Worm (Caenorhabditis elegans): ENCODE results near the gene C03B1.4.

The C03B1.4 gene

DNA sequence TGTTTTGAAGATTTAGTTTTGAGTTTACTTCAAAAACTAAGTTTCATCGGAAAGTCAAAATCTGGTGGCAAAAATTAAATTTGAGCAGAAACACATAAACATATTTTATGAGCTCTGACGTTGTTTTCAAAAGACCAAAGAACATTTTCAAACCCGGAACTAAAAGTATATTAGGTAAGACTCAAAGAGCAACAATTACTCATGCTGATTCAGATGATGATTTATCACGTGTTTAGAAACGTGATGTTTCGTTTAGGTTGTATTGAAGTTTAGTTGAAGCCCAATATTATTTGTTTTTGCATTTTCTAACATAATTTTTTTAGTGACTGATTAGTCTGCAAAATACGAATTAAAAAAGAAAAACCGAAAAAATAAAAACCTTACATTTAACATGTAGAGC is 10.5 kb upstream of the C03B1.4 start:
- TF ChIP-seq unc-62 (GFP tag; optimal IDR thresholded peaks at IDR 0.05): no peak

DNA sequence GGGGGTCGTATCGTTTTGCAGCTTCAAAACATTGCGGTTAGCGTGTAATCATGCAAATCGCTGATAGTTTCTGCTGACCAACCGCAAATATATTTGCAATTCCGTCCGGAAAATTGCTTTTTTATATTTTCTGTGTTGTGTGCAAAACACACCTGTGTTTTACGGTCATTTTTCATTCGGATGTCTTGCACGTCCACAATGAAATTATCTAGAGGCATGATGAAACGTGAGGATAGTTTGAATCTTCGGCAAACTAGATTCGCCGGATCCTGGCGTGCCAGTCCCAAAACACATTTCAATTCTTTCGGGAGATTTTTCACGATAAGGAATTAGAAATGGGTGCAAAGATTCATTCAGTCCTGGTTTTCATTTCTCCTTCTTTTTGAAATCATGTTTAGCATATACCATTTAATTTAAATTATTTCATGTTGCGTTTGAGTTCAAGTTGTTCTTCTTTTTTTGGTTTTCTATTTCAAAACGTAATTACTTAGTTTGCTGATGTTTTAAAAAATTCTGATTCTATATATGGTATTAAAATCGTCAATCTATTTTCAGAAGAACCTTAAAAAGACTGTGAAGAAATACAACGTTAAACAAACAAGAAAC is 9.2 kb upstream of the C03B1.4 start, which contains the start of gene C03B1.5:
Gene C03B1.5, plus strand, starts transcription at position 556 of the 606 bp plus-strand sequence.
- TF ChIP-seq unc-62 (GFP tag; optimal IDR thresholded peaks at IDR 0.05): no peak

DNA sequence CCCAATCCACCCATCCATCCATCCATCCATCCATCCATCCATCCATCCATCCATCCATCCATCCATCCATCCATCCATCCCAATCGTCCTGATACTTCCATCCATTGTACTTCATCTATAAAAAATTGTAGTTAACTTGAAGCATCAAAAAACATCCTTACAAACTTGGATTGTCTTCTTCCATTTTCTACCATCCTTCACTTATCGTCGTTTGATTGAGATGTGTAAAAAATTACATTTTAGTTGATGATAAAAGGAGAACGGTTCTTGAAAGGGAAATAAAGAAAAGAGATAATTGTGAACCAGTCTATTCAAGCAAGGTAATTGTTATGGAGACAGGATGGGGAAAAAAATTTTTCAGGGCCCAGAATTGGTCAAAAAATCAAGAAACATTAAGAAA is 6.5 kb upstream of the C03B1.4 start, which contains the start of gene C03B1.10:
Gene C03B1.10, minus strand, starts transcription at position 101 of the 400 bp plus-strand sequence.
- TF ChIP-seq unc-62 (GFP tag; optimal IDR thresholded peaks at IDR 0.05): no peak

DNA sequence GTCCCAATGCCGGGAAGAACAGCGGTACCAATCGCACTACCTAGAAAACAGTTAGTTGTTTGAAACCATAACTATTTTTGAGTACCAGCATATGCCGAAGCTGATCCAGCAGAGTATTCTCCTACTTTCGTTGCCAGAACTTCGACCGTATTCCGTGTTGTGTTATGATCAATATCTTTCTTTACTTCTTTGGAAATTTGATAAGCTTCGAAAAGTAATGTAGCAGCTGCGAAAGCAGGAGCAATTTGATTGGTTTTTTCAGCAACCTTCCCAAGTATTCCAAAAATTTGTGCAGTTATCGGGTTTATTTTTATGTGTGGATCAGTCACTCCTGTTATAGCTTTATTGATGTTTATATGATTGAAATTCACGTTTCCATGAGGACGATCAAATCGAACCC is 4.2 kb upstream of the C03B1.4 start:
- TF ChIP-seq unc-62 (GFP tag; optimal IDR thresholded peaks at IDR 0.05): no peak

DNA sequence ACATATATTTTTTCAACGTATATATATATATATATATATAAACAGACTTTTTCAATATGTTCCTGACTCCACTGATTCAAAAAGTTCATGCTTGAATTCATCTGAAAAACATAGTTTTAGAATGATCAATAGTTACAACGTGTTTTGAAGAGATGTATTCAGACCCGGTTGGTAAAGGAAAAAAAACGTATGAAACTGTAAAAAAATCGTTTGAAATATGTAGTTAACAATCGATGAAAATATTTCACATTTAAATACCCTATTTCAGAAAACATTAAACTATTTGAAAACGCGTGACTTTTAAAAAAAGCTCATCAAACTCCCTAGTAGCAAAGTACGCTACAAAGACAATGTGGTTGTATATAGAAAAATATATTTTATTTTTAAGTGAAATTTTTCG is 3.6 kb upstream of the C03B1.4 start, which contains the start of gene C03B1.14:
Gene C03B1.14, minus strand, starts transcription at position 101 of the 400 bp plus-strand sequence.
- no peak for TF ChIP-seq unc-62 (GFP tag; optimal IDR thresholded peaks at IDR 0.05)

DNA sequence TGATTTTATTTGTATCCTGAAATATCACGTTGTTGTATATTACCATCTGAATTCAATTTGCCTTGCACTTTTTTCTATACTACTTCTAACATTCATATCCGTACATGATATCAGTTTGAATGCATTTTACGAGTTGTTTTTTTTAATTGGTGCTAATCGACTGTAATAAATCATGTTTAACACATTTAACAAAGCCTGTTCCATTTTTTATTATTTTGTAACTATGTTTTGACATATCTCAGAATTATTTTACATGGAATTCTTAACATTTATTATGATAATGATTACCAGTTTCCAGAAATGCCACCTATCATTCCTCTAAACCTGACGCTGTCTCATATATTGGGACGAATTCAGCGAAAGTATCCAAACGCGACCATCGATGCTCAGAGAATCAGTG is 1.4 kb downstream of the C03B1.4 start, which contains the start of gene C03B1.3:
Gene C03B1.3, plus strand, starts transcription at position 301 of the 400 bp plus-strand sequence.
- no peak for TF ChIP-seq unc-62 (GFP tag; optimal IDR thresholded peaks at IDR 0.05)

DNA sequence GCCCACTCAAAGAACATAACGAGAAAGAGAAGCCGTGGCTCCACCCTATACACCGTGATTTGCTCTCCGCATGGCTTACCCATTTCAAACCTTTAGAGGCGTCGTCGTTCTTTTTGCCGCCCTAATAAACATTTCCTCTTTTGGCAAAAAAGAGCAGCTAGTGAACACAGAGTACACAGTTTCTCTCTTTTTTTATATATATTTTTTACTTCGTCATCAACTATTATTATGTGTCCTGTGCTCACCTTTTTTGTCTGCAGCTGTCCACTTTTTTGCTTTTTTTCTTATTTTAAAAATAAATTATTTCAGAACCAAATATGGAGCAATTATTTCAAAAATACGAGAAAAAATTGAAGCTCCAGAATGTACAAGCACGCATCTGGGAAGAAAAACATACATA is 5.4 kb downstream of the C03B1.4 start, which contains the start of gene C03B1.2:
Gene C03B1.2, plus strand, starts transcription at position 301 of the 400 bp plus-strand sequence.
- no peak for TF ChIP-seq unc-62 (GFP tag; optimal IDR thresholded peaks at IDR 0.05)

DNA sequence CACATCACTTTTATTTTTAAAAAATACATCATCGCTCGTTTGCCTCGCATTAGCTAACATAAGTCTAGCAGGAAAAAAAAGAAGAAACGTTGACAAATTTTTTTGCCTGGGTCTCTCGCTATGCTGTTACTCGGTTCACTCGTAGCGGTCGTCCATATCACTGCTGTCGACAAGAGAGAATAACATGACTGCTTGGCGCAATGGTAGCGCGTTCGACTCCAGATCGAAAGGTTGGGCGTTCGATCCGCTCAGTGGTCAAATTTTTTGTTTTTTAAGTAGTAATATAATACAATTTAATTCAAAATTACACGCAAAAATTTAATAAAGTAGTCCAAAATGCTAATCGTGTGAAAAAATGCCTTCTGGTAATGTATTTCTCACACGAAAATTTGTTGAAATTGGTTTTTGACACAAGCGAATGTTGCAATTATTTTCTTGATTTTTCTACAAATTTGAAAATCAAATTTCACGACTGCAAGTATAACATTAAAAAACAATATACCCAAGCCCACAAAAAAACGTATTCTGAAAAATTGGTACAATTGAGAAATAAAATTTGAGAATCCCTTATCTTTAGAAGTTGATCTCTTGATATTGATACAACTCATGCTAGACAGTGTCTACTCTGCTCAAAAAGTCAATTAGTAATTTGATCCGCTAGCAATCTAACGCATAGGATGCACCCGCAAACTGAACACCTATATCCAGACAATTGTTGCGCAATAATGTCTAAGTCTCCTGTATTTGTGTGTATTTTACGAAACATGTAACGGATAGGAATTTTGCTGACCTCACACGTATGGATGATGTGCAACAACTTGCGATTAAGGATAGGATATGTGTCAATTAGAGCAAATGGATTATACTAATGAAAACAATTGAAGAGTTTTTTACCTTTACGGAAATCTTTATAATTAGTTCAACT is 7.2 kb downstream of the C03B1.4 start:
- no peak for TF ChIP-seq unc-62 (GFP tag; optimal IDR thresholded peaks at IDR 0.05)

DNA sequence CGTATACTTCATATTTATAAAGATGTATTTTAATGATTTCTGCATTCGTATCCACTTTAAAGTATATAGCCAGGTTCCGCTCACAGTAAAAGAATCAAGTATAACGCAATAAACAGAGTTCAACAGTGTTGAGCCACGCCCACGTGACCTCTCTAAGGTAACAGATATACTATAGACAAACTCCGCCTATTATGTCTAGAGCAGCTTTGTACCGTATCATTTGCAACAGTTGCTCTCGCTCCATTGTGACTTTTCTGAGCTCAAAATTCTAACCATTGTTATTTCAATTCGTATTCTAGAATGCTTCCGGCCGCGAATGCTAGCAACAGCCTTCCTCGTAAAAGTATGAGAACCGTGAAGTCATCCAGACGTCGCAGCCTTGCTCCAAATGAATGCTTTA is 9.1 kb downstream of the C03B1.4 start, which contains the start of gene C03B1.17:
Gene C03B1.17, plus strand, starts transcription at position 301 of the 400 bp plus-strand sequence.
- TF ChIP-seq unc-62 (GFP tag; optimal IDR thresholded peaks at IDR 0.05): no peak

DNA sequence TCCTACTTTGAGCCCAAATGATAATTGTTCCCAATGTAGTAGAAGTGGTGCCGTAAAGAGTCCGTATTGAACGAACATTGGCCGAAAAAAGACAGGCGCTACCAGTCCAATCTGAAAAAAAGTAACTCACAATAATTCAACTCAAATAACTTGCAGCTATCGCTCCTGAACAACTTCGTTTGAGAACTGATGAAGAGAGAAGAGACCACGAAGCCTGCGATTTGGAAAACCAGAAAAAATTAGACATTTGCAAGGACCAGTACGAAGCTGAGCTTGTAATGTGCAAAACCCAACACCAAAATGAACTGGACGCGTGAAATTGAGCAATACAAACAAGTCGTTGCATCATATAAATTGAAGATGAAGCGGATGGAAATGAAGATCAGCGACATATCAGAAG is 10.2 kb downstream of the C03B1.4 start, which contains the start of gene C03B1.1:
Gene C03B1.1, plus strand, starts transcription at position 301 of the 400 bp plus-strand sequence.
- TF ChIP-seq unc-62 (GFP tag; optimal IDR thresholded peaks at IDR 0.05): no peak

DNA sequence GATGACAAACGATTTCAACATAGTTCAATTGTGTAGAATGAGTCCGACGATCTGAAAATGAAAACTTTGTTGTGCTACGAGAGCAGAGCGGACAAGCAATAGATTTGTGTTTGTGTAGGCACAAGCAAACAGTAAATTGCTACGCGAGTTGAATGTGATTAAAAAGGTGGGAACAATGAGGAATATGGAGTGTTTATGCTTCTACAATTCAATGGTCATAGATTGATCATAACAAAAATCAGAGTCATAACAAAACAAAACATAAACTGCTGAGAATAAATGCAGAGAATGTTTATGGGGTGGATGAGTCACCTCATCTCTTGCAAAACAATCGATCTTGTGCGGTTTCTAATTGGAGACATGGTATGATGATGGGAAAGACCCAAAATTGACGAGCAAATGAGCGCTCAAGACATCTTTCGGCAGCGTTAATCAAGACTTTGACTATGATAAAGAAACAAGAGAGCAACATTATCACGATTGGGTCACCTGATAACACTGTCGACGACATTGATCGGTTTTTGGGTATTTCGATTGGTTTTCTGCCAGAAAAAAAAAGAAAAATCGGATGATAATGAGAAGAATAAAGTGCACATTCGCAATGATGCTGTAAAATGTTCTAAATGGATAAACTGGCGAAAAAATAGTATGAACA is 13.5 kb downstream of the C03B1.4 start, which contains the start of gene lmp-1:
Gene lmp-1, minus strand, starts transcription at position 51 of the 655 bp plus-strand sequence.
- TF ChIP-seq unc-62 (GFP tag; optimal IDR thresholded peaks at IDR 0.05): no peak

DNA sequence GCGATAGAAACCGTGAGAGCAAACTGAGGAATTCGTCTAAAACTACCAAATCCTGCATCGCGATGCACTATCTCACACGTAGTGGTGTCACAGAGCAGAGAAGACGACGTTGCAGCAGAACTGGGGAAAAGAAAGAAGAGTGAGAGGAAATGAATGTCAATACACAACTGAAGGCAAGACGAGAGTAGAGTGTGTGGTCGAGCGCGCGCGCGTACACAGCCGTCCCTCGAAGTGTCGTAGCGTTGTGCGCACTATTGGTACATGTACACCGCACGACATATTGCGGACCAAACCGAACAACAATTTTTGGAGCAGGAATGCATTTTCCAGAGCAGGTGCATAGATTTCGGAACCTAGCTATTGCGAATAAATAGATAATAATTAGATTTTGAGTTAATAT is 14.1 kb downstream of the C03B1.4 start:
- TF ChIP-seq unc-62 (GFP tag; optimal IDR thresholded peaks at IDR 0.05): no peak

DNA sequence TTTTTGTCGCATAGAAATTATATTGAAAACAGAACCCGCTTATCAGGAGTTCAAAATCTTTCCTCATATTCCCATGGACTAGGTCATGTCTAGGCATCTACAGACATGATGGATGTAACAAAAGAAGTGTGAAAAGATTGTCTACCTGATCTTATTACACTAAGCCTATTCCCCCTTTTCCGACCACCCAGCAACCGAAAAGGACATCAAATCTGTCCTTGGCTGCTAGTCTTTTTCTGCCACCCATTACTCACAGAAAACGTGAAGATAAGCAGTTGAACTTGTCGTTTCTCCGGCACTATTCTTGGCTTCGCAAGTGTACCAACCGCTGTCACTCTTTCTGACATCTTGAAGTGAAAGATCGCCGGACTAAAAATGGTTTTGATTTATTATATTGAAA is 18.6 kb downstream of the C03B1.4 start:
- no peak for TF ChIP-seq unc-62 (GFP tag; optimal IDR thresholded peaks at IDR 0.05)

DNA sequence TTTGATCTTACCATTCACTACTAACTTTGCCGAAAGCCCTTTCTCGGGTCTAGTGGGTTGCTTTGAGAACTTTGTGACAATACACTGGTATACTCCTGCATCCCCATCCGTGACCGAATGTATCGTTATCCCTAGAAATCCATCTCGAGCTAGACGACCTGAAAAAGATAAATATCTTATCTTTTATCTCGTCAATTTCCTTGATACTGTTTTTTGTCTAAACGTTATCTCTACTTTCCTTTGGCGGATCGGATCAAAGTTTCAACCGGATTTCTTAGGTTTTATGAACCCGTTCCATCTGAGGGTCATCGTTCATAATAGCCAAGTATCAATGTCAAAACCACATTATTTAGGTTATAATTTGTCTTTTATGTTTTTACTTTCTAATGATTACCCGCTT is 20.2 kb downstream of the C03B1.4 start:
- TF ChIP-seq unc-62 (GFP tag; optimal IDR thresholded peaks at IDR 0.05): no peak

DNA sequence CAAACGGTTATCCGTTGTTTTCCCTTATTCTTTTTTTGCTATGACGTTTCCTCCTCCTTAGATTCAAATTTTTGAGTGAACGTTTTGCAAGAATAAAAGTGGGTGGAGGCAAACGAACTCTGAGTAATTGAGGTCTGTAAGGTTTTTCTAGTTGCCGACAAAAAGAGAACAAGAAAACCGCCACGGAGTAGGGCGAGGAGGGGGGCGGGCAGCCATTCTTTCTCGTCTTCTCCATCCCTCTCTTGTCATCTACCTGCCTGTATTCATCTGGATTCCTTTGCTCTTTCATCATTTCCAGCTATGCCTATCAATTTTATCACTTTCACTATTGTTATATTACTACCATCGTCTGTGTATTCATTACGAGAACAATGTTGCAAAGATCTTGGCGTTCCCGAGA is 20.9 kb downstream of the C03B1.4 start, which contains the start of gene igdb-3:
Gene igdb-3, plus strand, starts transcription at position 301 of the 400 bp plus-strand sequence.
- no peak for TF ChIP-seq unc-62 (GFP tag; optimal IDR thresholded peaks at IDR 0.05)

DNA sequence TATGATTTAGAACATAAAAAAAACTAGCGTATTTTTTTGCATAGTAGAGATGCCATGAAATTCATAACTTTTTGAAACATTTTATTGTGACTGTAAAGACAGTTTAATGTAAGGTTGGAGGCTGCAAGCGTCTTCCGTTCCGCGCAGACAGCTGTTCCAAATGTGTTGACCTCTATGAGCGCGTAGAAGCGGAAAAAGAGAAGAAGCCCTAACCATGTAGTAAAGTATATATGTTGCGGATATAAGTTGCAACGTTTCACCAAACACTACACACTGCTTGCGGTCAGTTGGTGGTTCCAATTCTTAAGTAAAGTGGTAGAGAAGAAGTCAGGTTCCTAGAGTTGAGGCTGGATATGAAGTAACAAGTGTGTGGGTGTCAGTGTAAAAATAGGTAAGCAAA is 24.3 kb downstream of the C03B1.4 start:
- TF ChIP-seq unc-62 (GFP tag; optimal IDR thresholded peaks at IDR 0.05): no peak
